Worm (Caenorhabditis elegans): ENCODE results near the gene nlp-20.

ce11 chrIV:7692451-7692850 is 49.6 kb upstream of the nlp-20 start:
- TF ChIP-seq tbx-11 (GFP tag; IDR thresholded peaks at IDR 0.05) (no peak), hmbx-1 (tag; optimal IDR thresholded peaks at IDR 0.05) (no peak), ama-1 (optimal IDR thresholded peaks at IDR 0.05) (no peak), ceh-13 (GFP tag; optimal IDR thresholded peaks at IDR 0.05) (no peak), hmg-4 (GFP tag; optimal IDR thresholded peaks at IDR 0.05) (no peak), B0310.2 (tag; optimal IDR thresholded peaks at IDR 0.05) (no peak), tbx-37 (GFP tag; conservative IDR thresholded peaks at IDR 0.05) (no peak)
